Fruit fly (Drosophila melanogaster): Measurements from ENCODE around the gene CG13116.

CG13116 gene

dm6 chr2L:9705872-9706317 lies 23.8 kb upstream of the CG13116 start, which contains the start of gene CG31710 (continued):
- TF ChIP-seq Bdp1 (GFP tag; optimal IDR thresholded peaks at IDR 0.05) (no peak), BtbVII (GFP tag; optimal IDR thresholded peaks at IDR 0.05) (no peak), CG6683 (GFP tag; optimal IDR thresholded peaks at IDR 0.05) (no peak), Blimp-1 (GFP tag; optimal IDR thresholded peaks at IDR 0.05) (peak; percentile 47), CG13624 (GFP tag; optimal IDR thresholded peaks at IDR 0.05) (no peak), HLH3B (GFP tag; IDR thresholded peaks at IDR 0.05) (no peak), oc (tag; optimal IDR thresholded peaks at IDR 0.05) (peak; percentile 44), CG32532 (GFP tag; IDR thresholded peaks at IDR 0.05) (peak; percentile 30; the same call in 1 of the 2 replicates), CG17568 (GFP tag; optimal IDR thresholded peaks at IDR 0.05) (no peak), repo (GFP tag; optimal IDR thresholded peaks at IDR 0.05) (no peak), az2 (GFP tag; optimal IDR thresholded peaks at IDR 0.05) (no peak), so (GFP tag; IDR thresholded peaks at IDR 0.05) (0 out of 3 replicates have a peak, but pooled peaks have one; percentile 56), twi (tag; optimal IDR thresholded peaks at IDR 0.05) (no peak), CG18476 (GFP tag; optimal IDR thresholded peaks at IDR 0.05) (no peak), HmgZ (tag; optimal IDR thresholded peaks at IDR 0.05) (peak; percentile 46), jing (GFP tag; optimal IDR thresholded peaks at IDR 0.05) (no peak), CG15011 (GFP tag; optimal IDR thresholded peaks at IDR 0.05) (no peak), Atf3 (GFP tag; optimal IDR thresholded peaks at IDR 0.05) (no peak), ro (GFP tag; IDR thresholded peaks at IDR 0.05) (no peak), CG16815 (GFP tag; optimal IDR thresholded peaks at IDR 0.05) (no peak), Bgb (GFP tag; IDR thresholded peaks at IDR 0.05; ENCODE audit: partially characterized antibody) (peak; percentile 47; the same call in 1 of the 2 replicates), CG17612 (GFP tag; IDR thresholded peaks at IDR 0.05) (no peak), dpn (GFP tag; optimal IDR thresholded peaks at IDR 0.05) (no peak), unpg (GFP tag; optimal IDR thresholded peaks at IDR 0.05) (no peak), sima (GFP tag; optimal IDR thresholded peaks at IDR 0.05) (no peak), hth (optimal IDR thresholded peaks at IDR 0.05) (no peak), sd (tag; optimal IDR thresholded peaks at IDR 0.05) (peak; percentile 42), eve (GFP tag; optimal IDR thresholded peaks at IDR 0.05) (peak in 1 of 2 experiments; percentile 43), Max (GFP tag; optimal IDR thresholded peaks at IDR 0.05) (peak; percentile 32), CG12155 (GFP tag; optimal IDR thresholded peaks at IDR 0.05) (no peak), CG15601 (tag; optimal IDR thresholded peaks at IDR 0.05) (peak; percentile 26), Drgx (GFP tag; IDR thresholded peaks at IDR 0.05) (no peak), cas (GFP tag; IDR thresholded peaks at IDR 0.05) (0 out of 2 replicates have a peak, but pooled peaks have one; percentile 14), CG14014 (GFP tag; IDR thresholded peaks at IDR 0.05) (no peak), CG9876 (GFP tag; optimal IDR thresholded peaks at IDR 0.05) (no peak), CG17361 (GFP tag; IDR thresholded peaks at IDR 0.05) (no peak), Ada2b (GFP tag; IDR thresholded peaks at IDR 0.05) (no peak), cato (GFP tag; optimal IDR thresholded peaks at IDR 0.05; ENCODE audit: borderline replicate concordance) (no peak), CG18599 (GFP tag; optimal IDR thresholded peaks at IDR 0.05) (no peak), dimm (GFP tag; IDR thresholded peaks at IDR 0.05) (no peak), hkb (optimal IDR thresholded peaks at IDR 0.05) (no peak), hkb (GFP tag; IDR thresholded peaks at IDR 0.05) (peak; percentile 56; the same call in 1 of the 2 replicates), sens-2 (GFP tag; IDR thresholded peaks at IDR 0.05) (peak; percentile 18; the same call in 1 of the 2 replicates), CG16813 (GFP tag; IDR thresholded peaks at IDR 0.05; ENCODE audit: partially characterized antibody) (no peak), PHDP (tag; optimal IDR thresholded peaks at IDR 0.05) (peak; percentile 28), Taf1 (GFP tag; IDR thresholded peaks at IDR 0.05) (no peak), br (optimal IDR thresholded peaks at IDR 0.05) (no peak), Nf-YB (GFP tag; optimal IDR thresholded peaks at IDR 0.05) (no peak), jumu (GFP tag; optimal IDR thresholded peaks at IDR 0.05) (no peak), CG31388 (GFP tag; optimal IDR thresholded peaks at IDR 0.05) (no peak), luna (GFP tag; optimal IDR thresholded peaks at IDR 0.05) (no peak), Oaz (GFP tag; IDR thresholded peaks at IDR 0.05) (no peak)
